Worm (Caenorhabditis elegans): ENCODE results near the gene H08M01.1.

DNA sequence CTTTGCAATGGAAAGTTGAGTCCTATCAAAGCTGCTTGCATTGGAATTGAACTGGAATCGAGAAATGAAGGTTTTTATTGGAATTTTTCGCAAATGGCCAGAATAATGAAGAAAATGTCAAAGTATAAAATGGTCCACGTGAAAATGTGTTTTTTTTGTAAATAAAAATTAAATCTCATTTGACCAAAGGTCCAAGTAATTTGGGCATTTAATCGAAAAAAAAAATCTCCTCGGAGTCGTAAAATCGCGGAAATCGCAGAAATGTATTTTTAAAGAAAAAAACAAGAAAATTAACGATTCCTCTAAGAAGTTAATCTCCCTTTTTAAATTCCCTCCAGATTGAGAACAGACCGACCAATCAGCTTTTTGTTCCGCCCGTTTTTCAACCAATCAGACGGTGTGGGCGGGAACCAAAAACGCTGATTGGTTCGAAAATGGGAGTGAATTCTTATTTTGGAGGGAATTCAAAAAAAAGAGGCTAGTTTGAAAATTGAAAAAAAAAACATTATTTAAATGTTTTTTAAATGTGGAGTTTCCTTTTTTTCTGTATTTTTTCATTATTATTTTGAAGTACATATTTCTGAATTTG lies 40.5 kb upstream of the H08M01.1 start, which contains the start of gene prdh-1:
- no peak for TF ChIP-seq snpc-4 (tag; optimal IDR thresholded peaks at IDR 0.05)
- TF ChIP-seq ces-1 (GFP tag; optimal IDR thresholded peaks at IDR 0.05) = no peak
- TF ChIP-seq lin-15B (tag; optimal IDR thresholded peaks at IDR 0.05) = no peak
- TF ChIP-seq lin-39 (tag; optimal IDR thresholded peaks at IDR 0.05) = no peak
- TF ChIP-seq zag-1 (tag; optimal IDR thresholded peaks at IDR 0.05) = no peak
- TF ChIP-seq aly-2 (tag; optimal IDR thresholded peaks at IDR 0.05) = no peak
- no peak for TF ChIP-seq grh-1 (GFP tag; IDR thresholded peaks at IDR 0.05)
- TF ChIP-seq elt-3 (tag; optimal IDR thresholded peaks at IDR 0.05) = no peak
- no peak for TF ChIP-seq ama-1 (optimal IDR thresholded peaks at IDR 0.05)
- TF ChIP-seq unc-30 (tag; optimal IDR thresholded peaks at IDR 0.05) = no peak
- TF ChIP-seq lin-35 (GFP tag; optimal IDR thresholded peaks at IDR 0.05) = no peak
- TF ChIP-seq unc-62 (GFP tag; optimal IDR thresholded peaks at IDR 0.05) = no peak

Data from whole organism, L1 larva.